Fruit fly (Drosophila melanogaster) whole organism, embryonic: ENCODE measurements around the gene CG33939.

ENCODE experiments used
- ATbp ChIP-seq: fragments of 200-800 bp; sonication (Bioruptor generic); optimal IDR thresholded peaks from 2 replicates; lab custom pipeline; 2017; ENCODE audit warnings: missing biosample characterization, mild to moderate bottlenecking, missing genetic modification characterization, missing genetic modification reagents
- Blimp-1 ChIP-seq: fragments of 200-800 bp; sonication (Bioruptor generic); optimal IDR thresholded peaks from 3 replicates; lab custom pipeline; 2018; ENCODE audit warnings: missing biosample characterization, missing genetic modification characterization, mild to moderate bottlenecking, moderate library complexity, missing genetic modification reagents
- CG11723 ChIP-seq: fragments of 200-800 bp; sonication (Bioruptor generic); optimal IDR thresholded peaks from 2 replicates; lab custom pipeline; 2017; ENCODE audit warnings: missing biosample characterization, mild to moderate bottlenecking, missing genetic modification characterization
- CG12071 ChIP-seq: fragments of 200-800 bp; sonication (Bioruptor generic); optimal IDR thresholded peaks from 3 replicates; lab custom pipeline; 2018; ENCODE audit warnings: missing biosample characterization, mild to moderate bottlenecking, missing genetic modification characterization
- CG12104 ChIP-seq: fragments of 200-800 bp; sonication (Bioruptor generic); optimal IDR thresholded peaks from 3 replicates; lab custom pipeline; 2016; ENCODE audit warnings: missing biosample characterization, missing genetic modification characterization
- CG13424 ChIP-seq: fragments of 200-800 bp; sonication (Bioruptor generic); optimal IDR thresholded peaks from 2 replicates; lab custom pipeline; 2019; ENCODE audit warnings: missing biosample characterization, mild to moderate bottlenecking, missing genetic modification characterization, moderate library complexity
- CG15269 ChIP-seq: fragments of 200-800 bp; sonication (Bioruptor generic); optimal IDR thresholded peaks from 2 replicates; lab custom pipeline; 2018; ENCODE audit warnings: missing biosample characterization, mild to moderate bottlenecking, missing genetic modification characterization, moderate library complexity
- CG16815 ChIP-seq: fragments of 200-800 bp; sonication (Bioruptor generic); optimal IDR thresholded peaks from 3 replicates; lab custom pipeline; 2017; ENCODE audit warnings: missing biosample characterization, mild to moderate bottlenecking, missing genetic modification characterization
- CG17328 ChIP-seq: fragments of 200-800 bp; sonication (Bioruptor generic); IDR thresholded peaks from 2 replicates; pipeline ENCODE4 v1.3.6; 2022; ENCODE audit warnings: missing biosample characterization, missing genetic modification characterization
- CG17359 ChIP-seq: fragments of 200-800 bp; sonication (Bioruptor generic); optimal IDR thresholded peaks from 3 replicates; lab custom pipeline; 2018; ENCODE audit warnings: missing biosample characterization, mild to moderate bottlenecking, missing genetic modification characterization, moderate library complexity
- CG17361 ChIP-seq: fragments of 200-800 bp; sonication (Bioruptor generic); IDR thresholded peaks from 3 replicates; pipeline ENCODE4 v1.3.6; 2022; ENCODE audit warnings: missing biosample characterization, missing genetic modification characterization
- CG2199 ChIP-seq: fragments of 200-800 bp; sonication (Bioruptor generic); IDR thresholded peaks from 3 replicates; pipeline ENCODE4 v1.3.6; 2022; ENCODE audit warnings: missing biosample characterization, missing genetic modification characterization
- CG2678 ChIP-seq: fragments of 200-800 bp; sonication (Bioruptor generic); optimal IDR thresholded peaks from 3 replicates; lab custom pipeline; 2019; ENCODE audit warnings: missing biosample characterization, mild to moderate bottlenecking, missing genetic modification characterization, moderate library complexity
- CG2712 ChIP-seq: fragments of 200-800 bp; optimal IDR thresholded peaks from 3 replicates; lab custom pipeline; 2019; ENCODE audit warnings: missing biosample characterization, mild to moderate bottlenecking, missing genetic modification characterization, moderate library complexity
- CG3838 ChIP-seq: fragments of 200-800 bp; sonication (Bioruptor generic); optimal IDR thresholded peaks from 3 replicates; lab custom pipeline; 2016; ENCODE audit warnings: missing biosample characterization, missing genetic modification characterization
- CG4424 ChIP-seq: fragments of 200-800 bp; sonication (Bioruptor generic); optimal IDR thresholded peaks from 3 replicates; lab custom pipeline; 2016; ENCODE audit warnings: missing biosample characterization, missing genetic modification characterization
- CG4707 ChIP-seq: fragments of 200-800 bp; sonication (Bioruptor generic); optimal IDR thresholded peaks from 2 replicates; lab custom pipeline; 2018; ENCODE audit warnings: missing biosample characterization, mild to moderate bottlenecking, missing genetic modification characterization, moderate library complexity
- CG4820 ChIP-seq: fragments of 200-800 bp; sonication (Bioruptor generic); optimal IDR thresholded peaks from 3 replicates; lab custom pipeline; 2016; ENCODE audit warnings: missing biosample characterization, missing genetic modification characterization
- CG5245 ChIP-seq: fragments of 200-800 bp; sonication (Bioruptor generic); optimal IDR thresholded peaks from 3 replicates; lab custom pipeline; 2016; ENCODE audit warnings: missing biosample characterization, missing genetic modification characterization
- CG7271 ChIP-seq: fragments of 200-800 bp; sonication (Bioruptor generic); optimal IDR thresholded peaks from 2 replicates; lab custom pipeline; 2018; ENCODE audit warnings: missing biosample characterization, mild to moderate bottlenecking, missing genetic modification characterization, moderate library complexity
- CG7839 ChIP-seq: fragments of 200-800 bp; sonication (Bioruptor generic); optimal IDR thresholded peaks from 3 replicates; lab custom pipeline; 2018; ENCODE audit warnings: missing biosample characterization, mild to moderate bottlenecking, missing genetic modification characterization, moderate library complexity
- CG7963 ChIP-seq: fragments of 200-800 bp; sonication (Bioruptor generic); IDR thresholded peaks from 3 replicates; pipeline ENCODE4 v1.3.6; 2022; ENCODE audit warnings: missing biosample characterization, missing genetic modification characterization; ENCODE audit not compliant: partially characterized antibody
- CG8281 ChIP-seq: fragments of 200-800 bp; sonication (Bioruptor generic); optimal IDR thresholded peaks from 2 replicates; lab custom pipeline; 2018; ENCODE audit warnings: missing biosample characterization, mild to moderate bottlenecking, missing genetic modification characterization, moderate library complexity
- CG8924 ChIP-seq: fragments of 200-800 bp; optimal IDR thresholded peaks from 3 replicates; lab custom pipeline; 2019; ENCODE audit warnings: missing biosample characterization, mild to moderate bottlenecking, missing genetic modification characterization, moderate library complexity
- Ets65A ChIP-seq: fragments of 200-800 bp; sonication (Bioruptor generic); peaks from one replicate; lab custom pipeline; 2016; ENCODE audit warnings: missing biosample characterization, missing genetic modification characterization
- Gsc ChIP-seq: fragments of 200-800 bp; sonication (Bioruptor generic); IDR thresholded peaks from 2 replicates; pipeline ENCODE4 v1.3.6; 2022; ENCODE audit warnings: missing biosample characterization, missing genetic modification characterization
- Gug ChIP-seq: fragments of 200-800 bp; sonication (Bioruptor generic); IDR thresholded peaks from 4 replicates; pipeline ENCODE4 v1.3.6; 2022; ENCODE audit warnings: missing biosample characterization, missing genetic modification characterization
- Hr51 ChIP-seq, 2 experiments: fragments of 200-800 bp; sonication (Bioruptor generic); optimal IDR thresholded peaks; 2 replicates in 1 of 2; 3 replicates in 1 of 2; lab custom pipeline; 2016 to 2018; ENCODE audit warnings: missing biosample characterization in 2 of 2, missing genetic modification characterization in 2 of 2, mild to moderate bottlenecking in 1 of 2, moderate library complexity in 1 of 2
- Oli ChIP-seq: fragments of 200-800 bp; sonication (Bioruptor generic); optimal IDR thresholded peaks from 2 replicates; lab custom pipeline; 2018; ENCODE audit warnings: missing biosample characterization, mild to moderate bottlenecking, missing genetic modification characterization, moderate library complexity
- Ptx1 ChIP-seq: fragments of 200-800 bp; sonication (Bioruptor generic); IDR thresholded peaks from 2 replicates; pipeline ENCODE4 v1.3.6; 2022; ENCODE audit warnings: missing biosample characterization, missing genetic modification characterization
- Sox100B ChIP-seq: fragments of 200-800 bp; sonication (Bioruptor generic); optimal IDR thresholded peaks from 3 replicates; lab custom pipeline; 2018; ENCODE audit warnings: missing biosample characterization, mild to moderate bottlenecking, missing genetic modification characterization
- Sox102F ChIP-seq: fragments of 200-800 bp; sonication (Bioruptor generic); optimal IDR thresholded peaks from 2 replicates; lab custom pipeline; 2018; ENCODE audit warnings: missing biosample characterization, mild to moderate bottlenecking, missing genetic modification characterization, moderate library complexity
- Ssrp ChIP-seq: fragments of 200-800 bp; sonication (Bioruptor generic); optimal IDR thresholded peaks from 2 replicates; lab custom pipeline; 2018; ENCODE audit warnings: missing biosample characterization, mild to moderate bottlenecking, missing genetic modification characterization, moderate library complexity
- Trl ChIP-seq, 3 experiments: fragments of >200 bp in 2 of 3; fragments of 200-800 bp in 1 of 3; sonication (Bioruptor generic) in 1 of 3; optimal IDR thresholded peaks; 2 replicates in 1 of 3; 3 replicates in 2 of 3; lab custom pipeline; 2016 to 2017; ENCODE audit warnings: missing biosample characterization in 1 of 3, missing genetic modification characterization in 1 of 3
- fd64A ChIP-seq: fragments of 200-800 bp; sonication (Bioruptor generic); optimal IDR thresholded peaks from 3 replicates; lab custom pipeline; 2018; ENCODE audit warnings: missing biosample characterization, mild to moderate bottlenecking, missing genetic modification characterization
- gem ChIP-seq: fragments of 200-800 bp; sonication (Bioruptor generic); optimal IDR thresholded peaks from 2 replicates; lab custom pipeline; 2019; ENCODE audit warnings: missing biosample characterization, mild to moderate bottlenecking, missing genetic modification characterization, moderate library complexity
- grau ChIP-seq: fragments of 200-800 bp; optimal IDR thresholded peaks from 3 replicates; lab custom pipeline; 2019; ENCODE audit warnings: missing biosample characterization, mild to moderate bottlenecking, missing genetic modification characterization, moderate library complexity
- gsb ChIP-seq: fragments of 200-800 bp; sonication (Bioruptor generic); IDR thresholded peaks from 2 replicates; pipeline ENCODE4 v1.3.6; 2022; ENCODE audit warnings: missing biosample characterization, missing genetic modification characterization
- jing ChIP-seq: fragments of 200-800 bp; sonication (Bioruptor generic); optimal IDR thresholded peaks from 2 replicates; lab custom pipeline; 2018; ENCODE audit warnings: missing biosample characterization, mild to moderate bottlenecking, missing genetic modification characterization
- jumu ChIP-seq: fragments of 200-800 bp; sonication (Bioruptor generic); optimal IDR thresholded peaks from 3 replicates; lab custom pipeline; 2016; ENCODE audit warnings: missing biosample characterization, missing genetic modification characterization
- lbe ChIP-seq: fragments of 200-800 bp; sonication (Bioruptor generic); optimal IDR thresholded peaks from 2 replicates; lab custom pipeline; 2016; ENCODE audit warnings: missing biosample characterization, mild to moderate bottlenecking, missing genetic modification characterization
- nmo ChIP-seq: fragments of 200-800 bp; sonication (Bioruptor generic); optimal IDR thresholded peaks from 2 replicates; lab custom pipeline; 2018; ENCODE audit warnings: missing biosample characterization, mild to moderate bottlenecking, missing genetic modification characterization, moderate library complexity
- phol ChIP-seq: fragments of 200-800 bp; sonication (Bioruptor generic); optimal IDR thresholded peaks from 3 replicates; lab custom pipeline; 2018; ENCODE audit warnings: missing biosample characterization, mild to moderate bottlenecking, missing genetic modification characterization, moderate library complexity
- prd ChIP-seq, 3 experiments: fragments of >200 bp in 2 of 3; fragments of 200-800 bp in 1 of 3; sonication (Bioruptor generic) in 1 of 3; optimal IDR thresholded peaks in 2 of 3; IDR thresholded peaks in 1 of 3; 2 replicates in 2 of 3; 3 replicates in 1 of 3; pipeline versions ENCODE4 v1.3.6 to Lab custom; 2017 to 2022; ENCODE audit warnings: missing biosample characterization in 1 of 3, missing genetic modification characterization in 1 of 3
- ranshi ChIP-seq: fragments of 200-800 bp; sonication (Bioruptor generic); IDR thresholded peaks from 2 replicates; pipeline ENCODE4 v1.3.6; 2022; ENCODE audit warnings: missing biosample characterization, missing genetic modification characterization
- row ChIP-seq: fragments of 200-800 bp; sonication (Bioruptor generic); IDR thresholded peaks from 3 replicates; pipeline ENCODE4 v1.3.6; 2022; ENCODE audit warnings: missing biosample characterization, missing genetic modification characterization
- sisA ChIP-seq: fragments of 200-800 bp; sonication (Bioruptor generic); IDR thresholded peaks from 2 replicates; pipeline ENCODE4 v1.3.6; 2022; ENCODE audit warnings: missing biosample characterization, missing genetic modification characterization
- z ChIP-seq: fragments of 200-800 bp; sonication (Bioruptor generic); IDR thresholded peaks from 3 replicates; pipeline ENCODE4 v1.3.6; 2022; ENCODE audit warnings: missing biosample characterization, missing genetic modification characterization

Gene CG33939

DNA sequence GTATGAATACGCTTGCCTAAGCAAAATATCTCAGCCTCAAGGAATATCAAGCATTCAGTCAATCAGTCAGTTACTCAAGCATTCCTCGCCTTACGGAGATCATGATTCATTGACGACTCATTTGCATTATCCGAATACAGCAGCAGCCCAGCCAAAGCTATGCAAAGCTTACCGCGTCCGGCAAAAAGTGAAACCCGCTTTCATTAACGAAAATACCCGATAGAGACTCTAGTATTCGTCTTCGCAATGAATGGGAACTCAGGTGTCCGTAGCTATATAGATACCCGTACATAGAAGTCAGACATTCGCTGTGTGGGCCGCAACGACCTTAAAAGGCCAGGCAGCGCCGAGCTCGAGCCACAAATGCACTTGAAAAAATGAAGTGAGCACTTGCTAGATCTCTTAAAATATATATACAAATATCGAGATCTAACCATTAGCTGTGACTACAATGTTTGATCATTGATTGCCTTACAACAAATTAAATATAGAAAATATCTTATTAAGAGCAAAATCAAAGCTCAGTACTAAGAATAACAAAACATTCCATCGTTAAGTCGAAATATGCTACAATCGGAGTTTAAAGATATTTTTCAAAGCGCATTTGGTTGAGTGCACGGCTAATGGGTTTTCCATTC, 29.8 kb downstream of the CG33939 start (continued):
- TF ChIP-seq Gug (no peak), Hr51 (GFP tag; optimal IDR thresholded peaks at IDR 0.05; lab: Kevin White, UChicago) (peak in 1 of 2 experiments; percentile 41), phol (tag; lab: Kevin White, UChicago) (peak; percentile 28), CG17328 (GFP tag; lab: Robert Waterston, UW) (no peak), gsb (GFP tag; lab: Robert Waterston, UW) (no peak), Ptx1 (0 out of 2 replicates have a peak, but pooled peaks have one; percentile 8), CG11723 (GFP tag; lab: Kevin White, UChicago) (no peak), grau (peak; percentile 22), Ets65A (GFP tag; lab: Kevin White, UChicago) (peak; percentile 81), CG7963 (GFP tag; lab: Robert Waterston, UW) (no peak), Gsc (no peak), CG3838 (GFP tag; lab: Kevin White, UChicago) (no peak), CG16815 (GFP tag; lab: Kevin White, UChicago) (no peak), CG12071 (no peak), jing (GFP tag; lab: Kevin White, UChicago) (no peak), Ssrp (tag; lab: Kevin White, UChicago) (peak; percentile 10), Trl (optimal IDR thresholded peaks at IDR 0.05; lab: Kevin White, UChicago) (no peak), Trl (GFP tag; optimal IDR thresholded peaks at IDR 0.05; lab: Kevin White, UChicago) (no peak), CG4424 (GFP tag; lab: Kevin White, UChicago) (peak; percentile 26), lbe (GFP tag; lab: Kevin White, UChicago) (no peak), CG12104 (GFP tag; lab: Kevin White, UChicago) (no peak), CG4707 (GFP tag; lab: Kevin White, UChicago) (no peak), CG7839 (tag; lab: Kevin White, UChicago) (peak; percentile 42), CG13424 (tag; lab: Kevin White, UChicago) (peak; percentile 36), CG15269 (tag; lab: Kevin White, UChicago) (peak; percentile 8), CG4820 (GFP tag; lab: Kevin White, UChicago) (no peak), ATbp (peak; percentile 22), CG5245 (no peak), CG2199 (GFP tag; lab: Robert Waterston, UW) (no peak), prd (optimal IDR thresholded peaks at IDR 0.05; lab: Kevin White, UChicago) (no peak), prd (GFP tag; IDR thresholded peaks at IDR 0.05; lab: Robert Waterston, UW) (peak; percentile 25; the same call in 1 of the 3 replicates), ranshi (GFP tag; lab: Robert Waterston, UW) (0 out of 2 replicates have a peak, but pooled peaks have one; percentile 22), sisA (GFP tag; lab: Robert Waterston, UW) (0 out of 2 replicates have a peak, but pooled peaks have one; percentile 6), CG2712 (tag; lab: Kevin White, UChicago) (peak; percentile 22), row (GFP tag; lab: Robert Waterston, UW) (no peak), fd64A (GFP tag; lab: Kevin White, UChicago) (no peak), CG17359 (tag; lab: Kevin White, UChicago) (peak; percentile 3), CG8924 (tag; lab: Kevin White, UChicago) (peak; percentile 7), Sox102F (GFP tag; lab: Kevin White, UChicago) (peak; percentile 19), Sox100B (GFP tag; lab: Kevin White, UChicago) (peak; percentile 36), jumu (GFP tag; lab: Kevin White, UChicago) (no peak), CG2678 (tag; lab: Kevin White, UChicago) (peak; percentile 46), CG17361 (GFP tag; lab: Robert Waterston, UW) (peak; percentile 45; the same call in 2 of the 3 replicates), gem (tag; lab: Kevin White, UChicago) (peak; percentile 47), Oli (tag; lab: Kevin White, UChicago) (peak; percentile 24), Blimp-1 (GFP tag; lab: Kevin White, UChicago) (peak; percentile 21), CG8281 (tag; lab: Kevin White, UChicago) (peak; percentile 31), nmo (peak; percentile 32), CG7271 (tag; lab: Kevin White, UChicago) (no peak), z (GFP tag; lab: Robert Waterston, UW) (no peak)
